Worm (Caenorhabditis elegans) whole organism, L4 larva: ENCODE measurements around the gene Y58A7A.4.
A peak's percentile ranks its signal among the peaks of the same experiment; 100 is the strongest.

Experiments used
- D1046.2 ChIP-seq: fragments of 200-800 bp; sonication (Bioruptor generic); IDR thresholded peaks from 2 replicates; pipeline ENCODE4 v1.3.6; 2022; ENCODE audit warnings: missing genetic modification characterization, missing compliant biosample characterization
- F26F4.8 ChIP-seq: fragments of 200-800 bp; sonication (Bioruptor generic); conservative IDR thresholded peaks from 2 replicates; pipeline ENCODE4 v1.3.6; 2022; ENCODE audit warnings: missing genetic modification characterization, missing compliant biosample characterization
- F37D6.2 ChIP-seq: sonication (generic microtip); optimal IDR thresholded peaks from 2 replicates; lab custom pipeline; 2016; ENCODE audit warnings: mild to moderate bottlenecking, missing genetic modification characterization, missing compliant biosample characterization
- T26A8.4 ChIP-seq: fragments of 200-800 bp; sonication (Bioruptor generic); IDR thresholded peaks from 2 replicates; pipeline ENCODE4 v1.3.6; 2022; ENCODE audit warnings: missing genetic modification characterization, missing compliant biosample characterization
- Y105C5A.15 ChIP-seq: fragments of 200-800 bp; sonication (Bioruptor generic); IDR thresholded peaks from 2 replicates; pipeline ENCODE4 v1.3.6; 2022; ENCODE audit warnings: missing genetic modification characterization, missing compliant biosample characterization
- Y48G9A.11 ChIP-seq: fragments of 200-800 bp; sonication (Bioruptor generic); IDR thresholded peaks from 2 replicates; pipeline ENCODE4 v1.3.6; 2022; ENCODE audit warnings: missing genetic modification reagents, missing genetic modification characterization, missing compliant biosample characterization
- Y5F2A.4 ChIP-seq: fragments of 200-800 bp; sonication (Bioruptor generic); optimal IDR thresholded peaks from 2 replicates; lab custom pipeline; 2018; ENCODE audit warnings: mild to moderate bottlenecking, missing genetic modification characterization, missing compliant biosample characterization
- Y75B8A.6 ChIP-seq: fragments of 200-800 bp; sonication (Bioruptor generic); IDR thresholded peaks from 2 replicates; pipeline ENCODE4 v1.3.6; 2022; ENCODE audit warnings: missing genetic modification reagents, missing genetic modification characterization, missing compliant biosample characterization
- ZK337.2 ChIP-seq: fragments of 200-800 bp; sonication (Bioruptor generic); IDR thresholded peaks from 2 replicates; pipeline ENCODE4 v1.3.6; 2022; ENCODE audit warnings: missing genetic modification reagents, missing genetic modification characterization, missing compliant biosample characterization
- ZK546.5 ChIP-seq, 2 experiments: sonication (generic microtip); optimal IDR thresholded peaks; 2 replicates each; lab custom pipeline; 2017; ENCODE audit warnings: missing biosample characterization in 2 of 2, missing genetic modification characterization in 2 of 2
- ama-1 ChIP-seq: fragments of 150-350 bp; optimal IDR thresholded peaks from 2 replicates; lab custom pipeline; 2014; ENCODE audit warnings: inconsistent platforms, mixed read lengths
- arid-1 ChIP-seq: fragments of 200-800 bp; sonication (Bioruptor generic); conservative IDR thresholded peaks from 2 replicates; pipeline ENCODE4 v1.3.6; 2022; ENCODE audit warnings: missing genetic modification reagents, missing genetic modification characterization, missing compliant biosample characterization
- attf-4 ChIP-seq: sonication (generic microtip); optimal IDR thresholded peaks from 3 replicates; lab custom pipeline; 2017; ENCODE audit warnings: missing biosample characterization, missing genetic modification characterization
- ceh-20 ChIP-seq: fragments of 200-800 bp; sonication (Bioruptor generic); IDR thresholded peaks from 2 replicates; pipeline ENCODE4 v1.3.6; 2022; ENCODE audit warnings: missing genetic modification reagents, missing genetic modification characterization, missing compliant biosample characterization
- ceh-44 ChIP-seq: fragments of 200-800 bp; sonication (Bioruptor generic); IDR thresholded peaks from 2 replicates; pipeline ENCODE4 v1.3.6; 2022; ENCODE audit warnings: missing genetic modification reagents, missing genetic modification characterization, missing compliant biosample characterization
- ceh-62 ChIP-seq: sonication (generic microtip); optimal IDR thresholded peaks from 2 replicates; lab custom pipeline; 2017; ENCODE audit warnings: missing biosample characterization, missing genetic modification characterization
- ctbp-1 ChIP-seq: fragments of 200-800 bp; sonication (Bioruptor generic); IDR thresholded peaks from 2 replicates; pipeline ENCODE4 v1.3.6; 2022; ENCODE audit warnings: missing genetic modification reagents, missing genetic modification characterization, missing compliant biosample characterization
- daf-12 ChIP-seq: fragments of 150-350 bp; optimal IDR thresholded peaks from 2 replicates; lab custom pipeline; 2014; ENCODE audit warnings: missing biosample characterization, missing genetic modification reagents, missing genetic modification characterization
- daf-16 ChIP-seq, 3 experiments: sonication (generic microtip); optimal IDR thresholded peaks; 2 replicates each; lab custom pipeline; 2016 to 2017; ENCODE audit warnings: missing genetic modification characterization in 3 of 3, missing genetic modification reagents in 3 of 3, mild to moderate bottlenecking in 2 of 3, missing compliant biosample characterization in 2 of 3, missing biosample characterization in 1 of 3, moderate library complexity in 1 of 3
- daf-8 ChIP-seq: fragments of 200-800 bp; sonication (Bioruptor generic); IDR thresholded peaks from 2 replicates; pipeline ENCODE4 v1.3.6; 2022; ENCODE audit warnings: missing genetic modification characterization, missing compliant biosample characterization
- dmd-9 ChIP-seq: fragments of 200-800 bp; sonication (Bioruptor generic); IDR thresholded peaks from 2 replicates; pipeline ENCODE4 v1.3.6; 2022; ENCODE audit warnings: missing genetic modification reagents, missing genetic modification characterization, missing compliant biosample characterization
- dve-1 ChIP-seq: sonication (generic microtip); optimal IDR thresholded peaks from 2 replicates; lab custom pipeline; 2017; ENCODE audit warnings: antibody characterized with exemption, mild to moderate bottlenecking, missing genetic modification characterization, missing compliant biosample characterization; ENCODE audit not compliant: insufficient read depth
- fkh-10 ChIP-seq: fragments of 150-350 bp; optimal IDR thresholded peaks from 2 replicates; lab custom pipeline; 2014; ENCODE audit warnings: missing biosample characterization, missing genetic modification reagents, missing genetic modification characterization
- gei-8 ChIP-seq: fragments of 200-800 bp; sonication (Bioruptor generic); optimal IDR thresholded peaks from 2 replicates; lab custom pipeline; 2018; ENCODE audit warnings: mild to moderate bottlenecking, missing genetic modification characterization, missing compliant biosample characterization
- hlh-30 ChIP-seq: sonication (generic microtip); optimal IDR thresholded peaks from 2 replicates; lab custom pipeline; 2017; ENCODE audit warnings: antibody characterized with exemption, mild to moderate bottlenecking, missing genetic modification characterization, missing compliant biosample characterization; ENCODE audit not compliant: insufficient read depth
- hmg-1.1 ChIP-seq: fragments of 200-800 bp; sonication (Bioruptor generic); IDR thresholded peaks from 2 replicates; pipeline ENCODE4 v1.3.6; 2022; ENCODE audit warnings: missing genetic modification reagents, missing genetic modification characterization, missing compliant biosample characterization
- lin-13 ChIP-seq: fragments of 150-350 bp; optimal IDR thresholded peaks from 2 replicates; lab custom pipeline; 2014; ENCODE audit warnings: missing biosample characterization, missing genetic modification reagents, missing genetic modification characterization
- lin-38 ChIP-seq: fragments of 200-800 bp; sonication (Bioruptor generic); IDR thresholded peaks from 2 replicates; pipeline ENCODE4 v1.3.6; 2022; ENCODE audit warnings: missing genetic modification reagents, missing genetic modification characterization, missing compliant biosample characterization
- mep-1 ChIP-seq: fragments of 150-350 bp; sonication (generic microtip); optimal IDR thresholded peaks from 3 replicates; lab custom pipeline; 2014; ENCODE audit warnings: missing biosample characterization, missing genetic modification characterization
- mxl-3 ChIP-seq: fragments of 200-800 bp; sonication (Bioruptor generic); optimal IDR thresholded peaks from 2 replicates; lab custom pipeline; 2018; ENCODE audit warnings: mild to moderate bottlenecking, missing genetic modification characterization, missing compliant biosample characterization
- nhr-11 ChIP-seq: fragments of 150-350 bp; optimal IDR thresholded peaks from 2 replicates; lab custom pipeline; 2014; ENCODE audit warnings: missing biosample characterization, missing genetic modification characterization
- nhr-111 ChIP-seq: fragments of 200-800 bp; sonication (Bioruptor generic); optimal IDR thresholded peaks from 2 replicates; lab custom pipeline; 2018; ENCODE audit warnings: mild to moderate bottlenecking, missing genetic modification characterization, missing compliant biosample characterization
- nhr-237 ChIP-seq: sonication (generic microtip); optimal IDR thresholded peaks from 2 replicates; lab custom pipeline; 2017; ENCODE audit warnings: missing biosample characterization, missing genetic modification characterization
- nhr-41 ChIP-seq: fragments of 200-800 bp; sonication (Bioruptor generic); IDR thresholded peaks from 2 replicates; pipeline ENCODE4 v1.3.6; 2022; ENCODE audit warnings: missing genetic modification reagents, missing genetic modification characterization, missing compliant biosample characterization
- nhr-6 ChIP-seq: fragments of 150-350 bp; optimal IDR thresholded peaks from 2 replicates; lab custom pipeline; 2014; ENCODE audit warnings: missing biosample characterization, missing genetic modification characterization
- nhr-76 ChIP-seq: fragments of 150-350 bp; optimal IDR thresholded peaks from 2 replicates; lab custom pipeline; 2014; ENCODE audit warnings: missing biosample characterization, missing genetic modification characterization
- nhr-77 ChIP-seq: fragments of 150-350 bp; optimal IDR thresholded peaks from 2 replicates; lab custom pipeline; 2014; ENCODE audit warnings: missing biosample characterization, missing genetic modification characterization
- rbr-2 ChIP-seq: sonication (generic microtip); optimal IDR thresholded peaks from 2 replicates; lab custom pipeline; 2016; ENCODE audit warnings: missing genotype, missing genetic modification characterization, missing compliant biosample characterization
- saeg-2 ChIP-seq: fragments of 200-800 bp; sonication (Bioruptor generic); IDR thresholded peaks from 2 replicates; pipeline ENCODE4 v1.3.6; 2022; ENCODE audit warnings: missing genetic modification reagents, missing genetic modification characterization, missing compliant biosample characterization
- sdz-12 ChIP-seq: fragments of 200-800 bp; sonication (Bioruptor generic); optimal IDR thresholded peaks from 2 replicates; lab custom pipeline; 2018; ENCODE audit warnings: mild to moderate bottlenecking, missing genetic modification characterization, missing compliant biosample characterization
- set-16 ChIP-seq: fragments of 200-800 bp; sonication (Bioruptor generic); IDR thresholded peaks from 2 replicates; pipeline ENCODE4 v1.3.6; 2022; ENCODE audit warnings: missing genetic modification reagents, missing genetic modification characterization, missing compliant biosample characterization
- skn-1 ChIP-seq: fragments of 150-350 bp; optimal IDR thresholded peaks from 2 replicates; lab custom pipeline; 2014; ENCODE audit warnings: missing biosample characterization, missing genetic modification characterization
- snpc-1.2 ChIP-seq: fragments of 200-800 bp; sonication (Bioruptor generic); IDR thresholded peaks from 2 replicates; pipeline ENCODE4 v1.3.6; 2022; ENCODE audit warnings: missing genetic modification reagents, missing genetic modification characterization, missing compliant biosample characterization
- snpc-4 ChIP-seq: fragments of 150-350 bp; optimal IDR thresholded peaks from 2 replicates; lab custom pipeline; 2014; ENCODE audit warnings: missing biosample characterization, missing genetic modification characterization
- spr-1 ChIP-seq: sonication (generic microtip); optimal IDR thresholded peaks from 2 replicates; lab custom pipeline; 2016; ENCODE audit warnings: mild to moderate bottlenecking, missing genetic modification characterization, missing compliant biosample characterization
- unc-130 ChIP-seq: sonication (generic microtip); optimal IDR thresholded peaks from 2 replicates; lab custom pipeline; 2016; ENCODE audit warnings: missing genetic modification reagents, missing genetic modification characterization, missing compliant biosample characterization
- unc-39 ChIP-seq: sonication (generic microtip); optimal IDR thresholded peaks from 2 replicates; lab custom pipeline; 2017; ENCODE audit warnings: missing biosample characterization, missing genetic modification characterization
- vab-7 ChIP-seq: fragments of 200-800 bp; sonication (Bioruptor generic); IDR thresholded peaks from 2 replicates; pipeline ENCODE4 v1.3.6; 2022; ENCODE audit warnings: missing genetic modification reagents, missing genetic modification characterization, missing compliant biosample characterization
- zag-1 ChIP-seq: fragments of 150-350 bp; optimal IDR thresholded peaks from 2 replicates; lab custom pipeline; 2014; ENCODE audit warnings: missing biosample characterization, missing genetic modification characterization
- zfp-3 ChIP-seq: fragments of 200-800 bp; sonication (Bioruptor generic); conservative IDR thresholded peaks from 2 replicates; pipeline ENCODE4 v1.3.6; 2022; ENCODE audit warnings: missing genetic modification reagents, missing genetic modification characterization, missing compliant biosample characterization

Gene Y58A7A.4

DNA sequence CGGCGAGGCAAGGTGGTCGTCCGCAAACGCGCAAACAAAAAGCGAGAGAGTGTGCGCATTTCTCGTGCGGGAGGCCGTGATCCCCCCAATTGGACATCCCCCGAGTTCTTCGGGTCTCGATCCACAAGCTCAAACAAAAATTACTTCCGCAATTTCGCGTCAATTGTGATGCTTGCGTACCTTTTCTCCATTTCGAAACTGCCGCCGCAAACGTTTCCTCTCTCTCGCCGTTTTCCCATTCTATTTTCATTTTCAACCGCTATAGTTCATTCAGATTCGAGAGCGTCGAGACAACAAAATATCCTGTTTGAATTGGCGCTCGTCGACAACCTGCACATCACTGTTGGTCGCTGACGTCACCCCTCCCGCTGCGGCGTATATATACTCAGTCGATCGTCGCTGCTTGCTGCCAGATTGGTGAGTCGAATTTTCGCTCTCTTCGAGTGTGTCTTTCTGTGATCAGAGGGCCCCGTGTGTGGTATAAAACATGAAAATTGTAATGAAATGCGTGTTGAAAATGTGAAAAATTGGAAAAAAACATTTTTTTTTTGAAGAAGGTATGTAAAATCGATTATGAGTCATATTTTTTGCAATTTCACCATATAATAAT, 35.4 kb downstream of the Y58A7A.4 start, which contains the start of the genes pqn-51 and K11D12.14:
Gene pqn-51, plus strand, starts transcription at position 275 of the 610 bp plus-strand sequence.
Gene K11D12.14, plus strand, starts transcription at position 304 of the 610 bp plus-strand sequence.
- TF ChIP-seq daf-16 (GFP tag; optimal IDR thresholded peaks at IDR 0.05; lab: Kevin White, UChicago), result peak; percentile 48 to 74
- TF ChIP-seq daf-16 (tag; optimal IDR thresholded peaks at IDR 0.05; lab: Kevin White, UChicago), result peak; percentile 81
- peak; percentile 91 for TF ChIP-seq hmg-1.1 (GFP tag; lab: Robert Waterston, UW)
- no peak for TF ChIP-seq sdz-12
- TF ChIP-seq ceh-44 (GFP tag; lab: Robert Waterston, UW), result peak; percentile 98
- peak; percentile 57; the same call in 1 of the 2 replicates for TF ChIP-seq Y48G9A.11 (GFP tag; lab: Robert Waterston, UW)
- TF ChIP-seq nhr-11, result peak; percentile 87
- TF ChIP-seq ceh-62 (tag; lab: Kevin White, UChicago), result no peak
- TF ChIP-seq nhr-41 (GFP tag; lab: Robert Waterston, UW), result no peak
- TF ChIP-seq nhr-76 (tag; lab: Kevin White, UChicago), result no peak
- peak; percentile 88 for TF ChIP-seq set-16
- TF ChIP-seq daf-12 (tag; lab: Kevin White, UChicago), result no peak
- peak; percentile 95 for TF ChIP-seq dve-1 (tag; lab: Kevin White, UChicago)
- no peak for TF ChIP-seq zag-1 (tag; lab: Kevin White, UChicago)
- TF ChIP-seq lin-13, result peak; percentile 93
- no peak for TF ChIP-seq snpc-4 (tag; lab: Kevin White, UChicago)
- TF ChIP-seq F37D6.2 (tag; lab: Kevin White, UChicago), result peak; percentile 91
- TF ChIP-seq spr-1, result peak; percentile 81
- peak; percentile 70 for TF ChIP-seq hlh-30 (tag; lab: Kevin White, UChicago)
- peak; percentile 69 for TF ChIP-seq ZK337.2 (GFP tag; lab: Robert Waterston, UW)
- TF ChIP-seq gei-8 (GFP tag; lab: Kevin White, UChicago), result peak; percentile 35
- peak; percentile 90 for TF ChIP-seq vab-7 (GFP tag; lab: Robert Waterston, UW)
- TF ChIP-seq T26A8.4 (GFP tag; lab: Robert Waterston, UW), result peak; percentile 93
- no peak for TF ChIP-seq F26F4.8 (GFP tag; lab: Robert Waterston, UW)
- no peak for TF ChIP-seq skn-1 (tag; lab: Kevin White, UChicago)
- TF ChIP-seq snpc-1.2 (GFP tag; lab: Robert Waterston, UW), result peak; percentile 70
- peak; percentile 86 for TF ChIP-seq saeg-2
- TF ChIP-seq ceh-20, result peak; percentile 97
- peak; percentile 98 for TF ChIP-seq ama-1 (lab: Kevin White, UChicago)
- TF ChIP-seq fkh-10 (GFP tag; lab: Kevin White, UChicago), result peak; percentile 93
- TF ChIP-seq rbr-2, result peak; percentile 97
- TF ChIP-seq zfp-3 (GFP tag; lab: Robert Waterston, UW), result peak; percentile 75; the same call in 1 of the 2 replicates
- TF ChIP-seq nhr-6, result peak; percentile 81
- no peak for TF ChIP-seq dmd-9
- peak; percentile 42 to 90 for TF ChIP-seq ZK546.5 (tag; optimal IDR thresholded peaks at IDR 0.05; lab: Kevin White, UChicago)
- TF ChIP-seq unc-130 (GFP tag; lab: Kevin White, UChicago), result peak; percentile 7
- peak; percentile 78; the same call in 1 of the 2 replicates for TF ChIP-seq arid-1 (GFP tag; lab: Robert Waterston, UW)
- TF ChIP-seq attf-4 (tag; lab: Kevin White, UChicago), result no peak
- peak; percentile 87 for TF ChIP-seq mep-1 (tag; lab: Kevin White, UChicago)
- TF ChIP-seq nhr-77 (tag; lab: Kevin White, UChicago), result peak; percentile 77
- TF ChIP-seq daf-8 (GFP tag; lab: Robert Waterston, UW), result no peak
- TF ChIP-seq Y75B8A.6 (GFP tag; lab: Robert Waterston, UW), result 0 out of 2 replicates have a peak, but pooled peaks have one; percentile 11
- peak; percentile 56 for TF ChIP-seq mxl-3 (GFP tag; lab: Kevin White, UChicago)
- no peak for TF ChIP-seq Y5F2A.4
- TF ChIP-seq unc-39, result no peak
- TF ChIP-seq nhr-237 (tag; lab: Kevin White, UChicago), result no peak
- TF ChIP-seq Y105C5A.15 (GFP tag; lab: Robert Waterston, UW), result 0 out of 2 replicates have a peak, but pooled peaks have one; percentile 54
- TF ChIP-seq lin-38, result peak; percentile 93
- TF ChIP-seq ctbp-1 (GFP tag; lab: Robert Waterston, UW), result peak; percentile 96
- TF ChIP-seq D1046.2 (GFP tag; lab: Robert Waterston, UW), result peak; percentile 76; the same call in 1 of the 2 replicates
- no peak for TF ChIP-seq nhr-111 (GFP tag; lab: Kevin White, UChicago)
